Fruit fly (Drosophila melanogaster) whole organism, embryonic: Measurements from ENCODE around the gene Adat1.

Experiments
- Atf3 ChIP-seq: fragments of 200-800 bp; sonication (Bioruptor generic); optimal IDR thresholded peaks from 3 replicates; lab custom pipeline; 2016; ENCODE audit warnings: missing biosample characterization, missing genetic modification characterization
- CG10267 ChIP-seq: fragments of 200-800 bp; sonication (Bioruptor generic); optimal IDR thresholded peaks from 2 replicates; lab custom pipeline; 2018; ENCODE audit warnings: missing biosample characterization, mild to moderate bottlenecking, missing genetic modification characterization, moderate library complexity
- CG10274 ChIP-seq: fragments of 200-800 bp; sonication (Bioruptor generic); optimal IDR thresholded peaks from 3 replicates; lab custom pipeline; 2017; ENCODE audit warnings: missing biosample characterization, mild to moderate bottlenecking, missing genetic modification characterization
- CG10462 ChIP-seq: fragments of 200-800 bp; sonication (Bioruptor generic); optimal IDR thresholded peaks from 2 replicates; lab custom pipeline; 2016; ENCODE audit warnings: missing biosample characterization, missing genetic modification characterization
- CG12104 ChIP-seq: fragments of 200-800 bp; sonication (Bioruptor generic); optimal IDR thresholded peaks from 3 replicates; lab custom pipeline; 2016; ENCODE audit warnings: missing biosample characterization, missing genetic modification characterization
- CG12236 ChIP-seq: fragments of 200-800 bp; sonication (Bioruptor generic); optimal IDR thresholded peaks from 2 replicates; lab custom pipeline; 2016; ENCODE audit warnings: missing biosample characterization, missing genetic modification characterization
- CG15073 ChIP-seq: fragments of 200-800 bp; sonication (Bioruptor generic); optimal IDR thresholded peaks from 2 replicates; lab custom pipeline; 2016; ENCODE audit warnings: missing biosample characterization, missing genetic modification characterization
- CG18011 ChIP-seq: fragments of 200-800 bp; sonication (Bioruptor generic); optimal IDR thresholded peaks from 2 replicates; lab custom pipeline; 2017; ENCODE audit warnings: missing biosample characterization, missing genetic modification characterization, mild to moderate bottlenecking, moderate library complexity, missing genotype
- CG2129 ChIP-seq: fragments of 200-800 bp; sonication (Bioruptor generic); IDR thresholded peaks from 2 replicates; pipeline ENCODE4 v1.3.6; 2022; ENCODE audit warnings: missing biosample characterization, missing genetic modification characterization; ENCODE audit not compliant: partially characterized antibody
- CG31388 ChIP-seq: fragments of 200-800 bp; sonication (Bioruptor generic); optimal IDR thresholded peaks from 2 replicates; lab custom pipeline; 2016; ENCODE audit warnings: missing biosample characterization, missing genetic modification characterization
- CG3838 ChIP-seq: fragments of 200-800 bp; sonication (Bioruptor generic); optimal IDR thresholded peaks from 3 replicates; lab custom pipeline; 2016; ENCODE audit warnings: missing biosample characterization, missing genetic modification characterization
- CG4424 ChIP-seq: fragments of 200-800 bp; sonication (Bioruptor generic); optimal IDR thresholded peaks from 3 replicates; lab custom pipeline; 2016; ENCODE audit warnings: missing biosample characterization, missing genetic modification characterization
- CG6175 ChIP-seq: fragments of 200-800 bp; sonication (Bioruptor generic); IDR thresholded peaks from 3 replicates; pipeline ENCODE4 v1.3.6; 2022; ENCODE audit warnings: missing biosample characterization, missing genetic modification characterization
- CG8290 ChIP-seq, 3 experiments: fragments of 200-800 bp; sonication (Bioruptor generic); optimal IDR thresholded peaks; 2 replicates each; lab custom pipeline; 2016 to 2019; ENCODE audit warnings: missing biosample characterization in 3 of 3, missing genetic modification characterization in 3 of 3, mild to moderate bottlenecking in 2 of 3, moderate library complexity in 1 of 3
- CG8359 ChIP-seq: fragments of 200-800 bp; sonication (Bioruptor generic); optimal IDR thresholded peaks from 2 replicates; lab custom pipeline; 2017; ENCODE audit warnings: missing biosample characterization, mild to moderate bottlenecking, missing genetic modification characterization, borderline replicate concordance
- CG8765 ChIP-seq: fragments of 200-800 bp; sonication (Bioruptor generic); IDR thresholded peaks from 2 replicates; pipeline ENCODE4 v1.3.6; 2022; ENCODE audit warnings: missing biosample characterization, missing genetic modification characterization
- CG8924 ChIP-seq: fragments of 200-800 bp; optimal IDR thresholded peaks from 3 replicates; lab custom pipeline; 2019; ENCODE audit warnings: missing biosample characterization, mild to moderate bottlenecking, missing genetic modification characterization, moderate library complexity
- CG9727 ChIP-seq: fragments of 200-800 bp; sonication (Bioruptor generic); optimal IDR thresholded peaks from 3 replicates; lab custom pipeline; 2017; ENCODE audit warnings: missing biosample characterization, mild to moderate bottlenecking, missing genetic modification characterization
- ERR ChIP-seq: fragments of 200-800 bp; sonication (Bioruptor generic); optimal IDR thresholded peaks from 2 replicates; lab custom pipeline; 2016; ENCODE audit warnings: missing biosample characterization, missing genetic modification characterization
- HLHmδ ChIP-seq: fragments of 200-800 bp; sonication (Bioruptor generic); optimal IDR thresholded peaks from 2 replicates; lab custom pipeline; 2018; ENCODE audit warnings: missing biosample characterization, mild to moderate bottlenecking, missing genetic modification characterization, moderate library complexity
- MTF-1 ChIP-seq: fragments of 200-800 bp; sonication (Bioruptor generic); optimal IDR thresholded peaks from 2 replicates; lab custom pipeline; 2018; ENCODE audit warnings: missing biosample characterization, mild to moderate bottlenecking, missing genetic modification characterization, borderline replicate concordance
- Myb ChIP-seq: fragments of 200-800 bp; sonication (Bioruptor generic); optimal IDR thresholded peaks from 2 replicates; lab custom pipeline; 2016; ENCODE audit warnings: missing biosample characterization, missing genetic modification characterization
- Nf-YB ChIP-seq: fragments of 200-800 bp; sonication (Bioruptor generic); optimal IDR thresholded peaks from 3 replicates; lab custom pipeline; 2019; ENCODE audit warnings: missing biosample characterization, mild to moderate bottlenecking, missing genetic modification characterization, moderate library complexity
- Poxn ChIP-seq: fragments of 200-800 bp; sonication (Bioruptor generic); IDR thresholded peaks from 2 replicates; pipeline ENCODE4 v1.3.6; 2022; ENCODE audit warnings: missing biosample characterization, missing genetic modification characterization
- Rx ChIP-seq: fragments of 200-800 bp; sonication (Bioruptor generic); IDR thresholded peaks from 2 replicates; pipeline ENCODE4 v1.3.6; 2022; ENCODE audit warnings: missing biosample characterization, missing genetic modification characterization
- Sry-β ChIP-seq: fragments of 200-800 bp; sonication (Bioruptor generic); optimal IDR thresholded peaks from 2 replicates; lab custom pipeline; 2018; ENCODE audit warnings: missing biosample characterization, mild to moderate bottlenecking, missing genetic modification characterization, moderate library complexity
- Taf1 ChIP-seq: fragments of 200-800 bp; sonication (Bioruptor generic); IDR thresholded peaks from 2 replicates; pipeline ENCODE4 v1.3.6; 2022; ENCODE audit warnings: missing biosample characterization, missing genetic modification characterization
- Xrp1 ChIP-seq: fragments of 200-800 bp; sonication (Bioruptor generic); IDR thresholded peaks from 2 replicates; pipeline ENCODE4 v1.3.6; 2022; ENCODE audit warnings: missing biosample characterization, missing genetic modification characterization
- ab ChIP-seq: fragments of 200-800 bp; sonication (Bioruptor generic); optimal IDR thresholded peaks from 2 replicates; lab custom pipeline; 2016; ENCODE audit warnings: missing biosample characterization, missing genetic modification characterization
- ac ChIP-seq: fragments of 200-800 bp; sonication (Bioruptor generic); optimal IDR thresholded peaks from 3 replicates; lab custom pipeline; 2017; ENCODE audit warnings: missing biosample characterization, mild to moderate bottlenecking, missing genetic modification characterization
- ash1 ChIP-seq: fragments of 200-800 bp; sonication (Bioruptor generic); optimal IDR thresholded peaks from 2 replicates; lab custom pipeline; 2018; ENCODE audit warnings: missing biosample characterization, mild to moderate bottlenecking, missing genetic modification characterization
- ato ChIP-seq: fragments of 200-800 bp; sonication (Bioruptor generic); IDR thresholded peaks from 2 replicates; pipeline ENCODE4 v1.3.6; 2022; ENCODE audit warnings: missing biosample characterization, missing genetic modification characterization; ENCODE audit not compliant: partially characterized antibody
- bcd ChIP-seq: fragments of 200-800 bp; sonication (Bioruptor generic); optimal IDR thresholded peaks from 2 replicates; lab custom pipeline; 2017; ENCODE audit warnings: missing biosample characterization, mild to moderate bottlenecking, missing genetic modification characterization
- br ChIP-seq: fragments of >200 bp; optimal IDR thresholded peaks from 2 replicates; lab custom pipeline; 2017
- chif ChIP-seq, 2 experiments: fragments of 200-800 bp; sonication (Bioruptor generic); optimal IDR thresholded peaks; 3 replicates each; lab custom pipeline; 2016; ENCODE audit warnings: missing biosample characterization in 2 of 2, missing genetic modification characterization in 2 of 2
- crol ChIP-seq: fragments of 200-800 bp; sonication (Bioruptor generic); IDR thresholded peaks from 2 replicates; pipeline ENCODE4 v1.3.6; 2022; ENCODE audit warnings: missing biosample characterization, missing genetic modification characterization
- dmrt11E ChIP-seq: fragments of 200-800 bp; sonication (Bioruptor generic); optimal IDR thresholded peaks from 3 replicates; lab custom pipeline; 2018; ENCODE audit warnings: missing biosample characterization, mild to moderate bottlenecking, missing genetic modification characterization, moderate library complexity
- dmrt99B ChIP-seq: fragments of 200-800 bp; sonication (Bioruptor generic); optimal IDR thresholded peaks from 2 replicates; lab custom pipeline; 2018; ENCODE audit warnings: missing biosample characterization, mild to moderate bottlenecking, missing genetic modification characterization, moderate library complexity
- ems ChIP-seq: fragments of 200-800 bp; sonication (Bioruptor generic); optimal IDR thresholded peaks from 3 replicates; lab custom pipeline; 2016; ENCODE audit warnings: missing biosample characterization, missing genetic modification characterization
- gce ChIP-seq: fragments of 200-800 bp; sonication (Bioruptor generic); IDR thresholded peaks from 3 replicates; pipeline ENCODE4 v1.3.6; 2022; ENCODE audit warnings: missing biosample characterization, missing genetic modification characterization
- gcm2 ChIP-seq: fragments of 200-800 bp; sonication (Bioruptor generic); optimal IDR thresholded peaks from 2 replicates; lab custom pipeline; 2016; ENCODE audit warnings: missing biosample characterization, missing genetic modification characterization
- grau ChIP-seq: fragments of 200-800 bp; optimal IDR thresholded peaks from 3 replicates; lab custom pipeline; 2019; ENCODE audit warnings: missing biosample characterization, mild to moderate bottlenecking, missing genetic modification characterization, moderate library complexity
- grn ChIP-seq: fragments of 200-800 bp; sonication (Bioruptor generic); optimal IDR thresholded peaks from 3 replicates; lab custom pipeline; 2017; ENCODE audit warnings: missing biosample characterization, missing genetic modification characterization
- hb ChIP-seq: fragments of 200-800 bp; sonication (Bioruptor generic); IDR thresholded peaks from 3 replicates; pipeline ENCODE4 v1.3.6; 2022; ENCODE audit warnings: missing biosample characterization, missing genetic modification characterization; ENCODE audit not compliant: partially characterized antibody
- nerfin-1 ChIP-seq: fragments of 200-800 bp; sonication (Bioruptor generic); optimal IDR thresholded peaks from 3 replicates; lab custom pipeline; 2019; ENCODE audit warnings: missing biosample characterization, mild to moderate bottlenecking, missing genetic modification characterization, moderate library complexity
- nom ChIP-seq: fragments of 200-800 bp; sonication (Bioruptor generic); optimal IDR thresholded peaks from 2 replicates; lab custom pipeline; 2017; ENCODE audit warnings: missing biosample characterization, missing genetic modification characterization, mild to moderate bottlenecking, moderate library complexity, missing genetic modification reagents
- scrt ChIP-seq: fragments of 200-800 bp; sonication (Bioruptor generic); optimal IDR thresholded peaks from 2 replicates; lab custom pipeline; 2018; ENCODE audit warnings: missing biosample characterization, mild to moderate bottlenecking, missing genetic modification characterization, moderate library complexity
- slp2 ChIP-seq: fragments of 200-800 bp; sonication (Bioruptor generic); optimal IDR thresholded peaks from 2 replicates; lab custom pipeline; 2016; ENCODE audit warnings: missing biosample characterization, missing genetic modification characterization
- tx ChIP-seq: fragments of 200-800 bp; sonication (Bioruptor generic); optimal IDR thresholded peaks from 2 replicates; lab custom pipeline; 2016; ENCODE audit warnings: missing biosample characterization, missing genetic modification characterization
- unc-4 ChIP-seq: fragments of 200-800 bp; sonication (Bioruptor generic); IDR thresholded peaks from 2 replicates; pipeline ENCODE4 v1.3.6; 2022; ENCODE audit warnings: missing biosample characterization, missing genetic modification characterization; ENCODE audit not compliant: partially characterized antibody

Adat1 gene

dm6 chr2L:13839744-13840151 is 28.5 kb upstream of the Adat1 start (continued):
- TF ChIP-seq CG8765 (GFP tag; lab: Robert Waterston, UW) (no peak), CG8924 (tag; lab: Kevin White, UChicago) (peak; percentile 89), CG10267 (tag; lab: Kevin White, UChicago) (peak; percentile 72), Atf3 (peak; percentile 4), scrt (GFP tag; lab: Kevin White, UChicago) (peak; percentile 53), CG9727 (peak; percentile 88), Poxn (GFP tag; lab: Robert Waterston, UW) (peak; percentile 33; the same call in 1 of the 2 replicates), Taf1 (GFP tag; lab: Robert Waterston, UW) (0 out of 2 replicates have a peak, but pooled peaks have one; percentile 44), CG12236 (GFP tag; lab: Kevin White, UChicago) (peak; percentile 37), CG18011 (GFP tag; lab: Kevin White, UChicago) (peak; percentile 40), slp2 (GFP tag; lab: Kevin White, UChicago) (peak; percentile 80), gce (peak; percentile 53; the same call in 1 of the 3 replicates), grn (GFP tag; lab: Kevin White, UChicago) (no peak), ems (GFP tag; lab: Kevin White, UChicago) (peak; percentile 40), grau (tag; lab: Kevin White, UChicago) (peak; percentile 86), CG12104 (peak; percentile 90), dmrt11E (tag; lab: Kevin White, UChicago) (peak; percentile 75), bcd (GFP tag; lab: Kevin White, UChicago) (peak; percentile 83), CG4424 (peak; percentile 81), ash1 (GFP tag; lab: Kevin White, UChicago) (no peak), ac (GFP tag; lab: Kevin White, UChicago) (peak; percentile 9), nom (GFP tag; lab: Kevin White, UChicago) (peak; percentile 49), CG10462 (GFP tag; lab: Kevin White, UChicago) (peak; percentile 62), chif (GFP tag; optimal IDR thresholded peaks at IDR 0.05; lab: Kevin White, UChicago) (peak; percentile 77 to 82), CG6175 (GFP tag; lab: Robert Waterston, UW) (no peak), Nf-YB (GFP tag; lab: Kevin White, UChicago) (peak; percentile 64), CG2129 (GFP tag; lab: Robert Waterston, UW) (no peak), MTF-1 (GFP tag; lab: Kevin White, UChicago) (no peak), hb (no peak), ab (GFP tag; lab: Kevin White, UChicago) (peak; percentile 39), Rx (GFP tag; lab: Robert Waterston, UW) (0 out of 2 replicates have a peak, but pooled peaks have one; percentile 42), br (lab: Kevin White, UChicago) (no peak), tx (GFP tag; lab: Kevin White, UChicago) (no peak), HLHmδ (GFP tag; lab: Kevin White, UChicago) (no peak), CG10274 (GFP tag; lab: Kevin White, UChicago) (peak; percentile 23), CG3838 (GFP tag; lab: Kevin White, UChicago) (peak; percentile 70), ERR (GFP tag; lab: Kevin White, UChicago) (peak; percentile 62), crol (GFP tag; lab: Robert Waterston, UW) (0 out of 2 replicates have a peak, but pooled peaks have one; percentile 45), gcm2 (peak; percentile 40), CG8359 (GFP tag; lab: Kevin White, UChicago) (peak; percentile 60), dmrt99B (tag; lab: Kevin White, UChicago) (peak; percentile 89), ato (GFP tag; lab: Robert Waterston, UW) (no peak), CG15073 (no peak), nerfin-1 (tag; lab: Kevin White, UChicago) (peak; percentile 66), Sry-β (GFP tag; lab: Kevin White, UChicago) (no peak), unc-4 (GFP tag; lab: Robert Waterston, UW) (no peak), CG31388 (GFP tag; lab: Kevin White, UChicago) (peak; percentile 72), CG8290 (GFP tag; optimal IDR thresholded peaks at IDR 0.05; lab: Kevin White, UChicago) (peak; percentile 81), CG8290 (tag; optimal IDR thresholded peaks at IDR 0.05; lab: Kevin White, UChicago) (peak in 1 of 2 experiments; percentile 1), Myb (GFP tag; lab: Kevin White, UChicago) (peak; percentile 39), Xrp1 (GFP tag; lab: Robert Waterston, UW) (peak; percentile 83)
